Worm (Caenorhabditis elegans) whole organism, L2 larva: ENCODE data around the gene zmp-4.
A peak's percentile ranks its signal among the peaks of the same experiment; 100 is the strongest.

Experiments used
- C34F6.9 ChIP-seq: fragments of 150-350 bp; optimal IDR thresholded peaks from 2 replicates; lab custom pipeline; 2014; ENCODE audit warnings: missing biosample characterization, missing genetic modification characterization
- F13H6.1 ChIP-seq: sonication (generic microtip); optimal IDR thresholded peaks from 2 replicates; lab custom pipeline; 2016; ENCODE audit warnings: missing genetic modification characterization, missing compliant biosample characterization
- R02D3.7 ChIP-seq: fragments of 150-350 bp; optimal IDR thresholded peaks from 2 replicates; lab custom pipeline; 2014; ENCODE audit warnings: missing biosample characterization, missing genetic modification characterization
- Y55F3AM.14 ChIP-seq: fragments of 200-800 bp; sonication (Bioruptor generic); optimal IDR thresholded peaks from 2 replicates; lab custom pipeline; 2018; ENCODE audit warnings: mild to moderate bottlenecking, missing genetic modification characterization, missing compliant biosample characterization
- ZK546.5 ChIP-seq: sonication (generic microtip); optimal IDR thresholded peaks from 2 replicates; lab custom pipeline; 2017; ENCODE audit warnings: missing biosample characterization, missing genetic modification characterization
- alr-1 ChIP-seq: fragments of 150-350 bp; optimal IDR thresholded peaks from 2 replicates; lab custom pipeline; 2014; ENCODE audit warnings: missing biosample characterization, missing genetic modification characterization
- ceh-16 ChIP-seq: fragments of 150-350 bp; optimal IDR thresholded peaks from 2 replicates; lab custom pipeline; 2014; ENCODE audit warnings: missing biosample characterization, missing genetic modification characterization
- crh-2 ChIP-seq: sonication (generic microtip); optimal IDR thresholded peaks from 2 replicates; lab custom pipeline; 2017; ENCODE audit warnings: missing biosample characterization, missing genetic modification characterization
- dmd-4 ChIP-seq: sonication (generic microtip); optimal IDR thresholded peaks from 2 replicates; lab custom pipeline; 2017; ENCODE audit warnings: missing biosample characterization, missing genetic modification characterization
- elt-1 ChIP-seq: fragments of 150-350 bp; optimal IDR thresholded peaks from 2 replicates; lab custom pipeline; 2014; ENCODE audit warnings: missing biosample characterization, missing genetic modification characterization
- elt-3 ChIP-seq: sonication (generic microtip); optimal IDR thresholded peaks from 2 replicates; lab custom pipeline; 2017; ENCODE audit warnings: missing biosample characterization, missing genetic modification characterization
- gmeb-1 ChIP-seq: fragments of 150-350 bp; optimal IDR thresholded peaks from 2 replicates; lab custom pipeline; 2014; ENCODE audit warnings: missing biosample characterization, missing genetic modification characterization
- lin-11 ChIP-seq: fragments of 150-350 bp; sonication (generic microtip); optimal IDR thresholded peaks from 2 replicates; lab custom pipeline; 2014; ENCODE audit warnings: missing biosample characterization, missing genetic modification characterization, inconsistent platforms, mixed read lengths
- lin-39 ChIP-seq: fragments of 150-350 bp; optimal IDR thresholded peaks from 2 replicates; lab custom pipeline; 2014; ENCODE audit warnings: missing biosample characterization, missing genetic modification reagents, missing genetic modification characterization
- lsy-2 ChIP-seq, 2 experiments: fragments of 150-350 bp in 1 of 2; sonication (generic microtip) in 1 of 2; optimal IDR thresholded peaks; 2 replicates each; lab custom pipeline; 2014 to 2017; ENCODE audit warnings: missing biosample characterization in 2 of 2, missing genetic modification characterization in 2 of 2
- mab-5 ChIP-seq: fragments of 150-350 bp; optimal IDR thresholded peaks from 2 replicates; lab custom pipeline; 2014; ENCODE audit warnings: missing biosample characterization, missing genetic modification characterization
- mbf-1 ChIP-seq: sonication (generic microtip); optimal IDR thresholded peaks from 2 replicates; lab custom pipeline; 2017; ENCODE audit warnings: missing biosample characterization, missing genetic modification characterization
- mdl-1 ChIP-seq, 2 experiments: fragments of 150-350 bp in 1 of 2; sonication (generic microtip) in 1 of 2; optimal IDR thresholded peaks; 2 replicates each; lab custom pipeline; 2017; ENCODE audit warnings: missing biosample characterization in 2 of 2, missing genetic modification characterization in 2 of 2
- nhr-12 ChIP-seq: fragments of 150-350 bp; optimal IDR thresholded peaks from 2 replicates; lab custom pipeline; 2014; ENCODE audit warnings: missing biosample characterization, missing genetic modification characterization
- nhr-129 ChIP-seq: fragments of 150-350 bp; optimal IDR thresholded peaks from 2 replicates; lab custom pipeline; 2014; ENCODE audit warnings: missing biosample characterization, missing genetic modification characterization
- nhr-21 ChIP-seq: fragments of 150-350 bp; optimal IDR thresholded peaks from 2 replicates; lab custom pipeline; 2014; ENCODE audit warnings: missing biosample characterization, missing genetic modification characterization
- nhr-23 ChIP-seq: fragments of 150-350 bp; optimal IDR thresholded peaks from 2 replicates; lab custom pipeline; 2014; ENCODE audit warnings: missing biosample characterization, missing genetic modification reagents, missing genetic modification characterization
- nhr-237 ChIP-seq: fragments of 150-350 bp; optimal IDR thresholded peaks from 2 replicates; lab custom pipeline; 2014; ENCODE audit warnings: missing biosample characterization, missing genetic modification characterization
- nhr-6 ChIP-seq: fragments of 150-350 bp; optimal IDR thresholded peaks from 2 replicates; lab custom pipeline; 2014; ENCODE audit warnings: missing biosample characterization, missing genetic modification characterization
- nhr-77 ChIP-seq: fragments of 150-350 bp; optimal IDR thresholded peaks from 2 replicates; lab custom pipeline; 2014; ENCODE audit warnings: missing biosample characterization, missing genetic modification characterization
- peb-1 ChIP-seq: fragments of 150-350 bp; optimal IDR thresholded peaks from 2 replicates; lab custom pipeline; 2014; ENCODE audit warnings: missing biosample characterization, missing genetic modification characterization
- sma-3 ChIP-seq: sonication (generic microtip); optimal IDR thresholded peaks from 2 replicates; lab custom pipeline; 2016; ENCODE audit warnings: missing genetic modification reagents, missing genetic modification characterization, missing compliant biosample characterization
- snpc-4 ChIP-seq: fragments of 150-350 bp; optimal IDR thresholded peaks from 2 replicates; lab custom pipeline; 2014; ENCODE audit warnings: missing biosample characterization, missing genetic modification characterization
- unc-55 ChIP-seq: fragments of 150-350 bp; sonication (generic microtip); optimal IDR thresholded peaks from 3 replicates; lab custom pipeline; 2014; ENCODE audit warnings: missing biosample characterization, missing genetic modification reagents, missing genetic modification characterization
- unc-62 ChIP-seq: fragments of 150-350 bp; optimal IDR thresholded peaks from 2 replicates; lab custom pipeline; 2014; ENCODE audit warnings: missing biosample characterization, missing genetic modification reagents, missing genetic modification characterization
- zag-1 ChIP-seq: fragments of 150-350 bp; optimal IDR thresholded peaks from 2 replicates; lab custom pipeline; 2014; ENCODE audit warnings: missing biosample characterization, missing genetic modification characterization
- ztf-1 ChIP-seq: fragments of 200-800 bp; sonication (Bioruptor generic); conservative IDR thresholded peaks from 2 replicates; pipeline ENCODE4 v1.3.6; 2022; ENCODE audit warnings: missing genetic modification characterization, missing compliant biosample characterization
- ztf-11 ChIP-seq: sonication (generic microtip); optimal IDR thresholded peaks from 2 replicates; lab custom pipeline; 2017; ENCODE audit warnings: missing biosample characterization, missing genetic modification characterization
- ztf-4 ChIP-seq: fragments of 150-350 bp; optimal IDR thresholded peaks from 2 replicates; lab custom pipeline; 2014; ENCODE audit warnings: missing biosample characterization, missing genetic modification characterization

zmp-4 gene

DNA sequence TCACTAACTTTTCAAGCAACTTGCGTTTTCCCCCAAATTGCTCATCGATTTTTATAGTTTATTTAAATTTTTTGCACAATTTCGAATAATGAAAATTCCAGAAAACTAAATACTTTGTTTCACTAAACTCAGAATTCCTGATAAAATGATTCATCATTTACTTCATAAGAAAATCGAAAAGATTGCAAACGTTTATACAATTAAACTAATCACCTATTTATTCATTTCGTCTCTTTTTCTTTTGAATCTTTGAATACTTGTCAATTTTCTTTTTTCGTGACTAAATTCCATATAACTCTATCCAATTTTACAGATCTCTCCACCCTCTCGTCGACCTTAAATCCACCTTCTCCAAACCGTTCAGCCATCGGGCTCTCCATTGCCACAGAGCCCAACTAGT, 15.2 kb upstream of the zmp-4 start, which contains the start of gene C30G7.2:
Gene C30G7.2 (plus strand): TSS at position 301 of the 400 bp plus-strand sequence.
- TF ChIP-seq zag-1, result no peak
- TF ChIP-seq unc-62, result no peak
- no peak for TF ChIP-seq peb-1 (tag; lab: Kevin White, UChicago)
- TF ChIP-seq snpc-4, result no peak
- no peak for TF ChIP-seq elt-3
- no peak for TF ChIP-seq ceh-16 (tag; lab: Kevin White, UChicago)
- no peak for TF ChIP-seq gmeb-1
- no peak for TF ChIP-seq mab-5 (tag; lab: Kevin White, UChicago)
- TF ChIP-seq elt-1 (tag; lab: Kevin White, UChicago), result no peak
- no peak for TF ChIP-seq unc-55 (GFP tag; lab: Kevin White, UChicago)
- TF ChIP-seq ztf-4 (tag; lab: Kevin White, UChicago), result no peak
- TF ChIP-seq, all 48 proteins: peak for 0

- TF ChIP-seq elt-1 (tag; lab: Kevin White, UChicago) (no peak), nhr-23 (no peak), lsy-2 (tag; optimal IDR thresholded peaks at IDR 0.05; lab: Kevin White, UChicago) (no peak), nhr-237 (tag; lab: Kevin White, UChicago) (no peak), nhr-21 (tag; lab: Kevin White, UChicago) (no peak), sma-3 (GFP tag; lab: Kevin White, UChicago) (no peak), Y55F3AM.14 (GFP tag; lab: Kevin White, UChicago) (no peak), mdl-1 (tag; optimal IDR thresholded peaks at IDR 0.05; lab: Kevin White, UChicago) (no peak), lin-11 (tag; lab: Kevin White, UChicago) (no peak), elt-3 (no peak), ztf-11 (no peak), R02D3.7 (no peak), mab-5 (tag; lab: Kevin White, UChicago) (no peak), crh-2 (tag; lab: Kevin White, UChicago) (no peak), mbf-1 (tag; lab: Kevin White, UChicago) (no peak)
Observed at ce11 chrV:14933450-14934218, 12.2 kb upstream of the zmp-4 start.

DNA sequence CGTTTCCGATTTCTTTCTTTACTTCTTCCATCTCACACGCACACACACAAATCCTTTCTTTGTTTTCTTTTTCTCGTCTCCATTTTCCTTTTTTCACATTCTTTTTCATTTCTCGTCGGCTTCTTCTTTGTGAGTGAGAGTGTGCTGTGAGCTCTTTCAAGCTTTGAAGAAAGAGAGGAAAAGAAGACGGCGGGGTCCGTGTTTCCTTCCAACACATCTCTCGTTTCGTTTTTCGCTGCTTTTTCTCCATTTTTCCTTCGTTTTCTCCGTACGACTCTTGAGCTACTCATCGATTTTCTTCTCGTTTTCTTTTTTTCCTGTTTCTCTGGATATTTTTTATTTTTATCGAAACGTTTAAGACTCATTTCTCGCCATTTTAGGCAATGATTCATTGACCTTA, 8.8 kb upstream of the zmp-4 start:
- TF ChIP-seq crh-2 (tag; lab: Kevin White, UChicago), result peak; percentile 46
- TF ChIP-seq zag-1, result no peak
- no peak for TF ChIP-seq ceh-16 (tag; lab: Kevin White, UChicago)
- no peak for TF ChIP-seq gmeb-1
- no peak for TF ChIP-seq alr-1 (tag; lab: Kevin White, UChicago)
- TF ChIP-seq F13H6.1 (tag; lab: Kevin White, UChicago), result peak; percentile 7
- no peak for TF ChIP-seq R02D3.7
- peak; percentile 70 for TF ChIP-seq C34F6.9 (tag; lab: Kevin White, UChicago)
- no peak for TF ChIP-seq nhr-21 (tag; lab: Kevin White, UChicago)
- no peak for TF ChIP-seq nhr-77
- TF ChIP-seq ztf-1 (GFP tag; lab: Robert Waterston, UW), result no peak
- TF ChIP-seq unc-55 (GFP tag; lab: Kevin White, UChicago), result peak; percentile 93
- no peak for TF ChIP-seq mbf-1 (tag; lab: Kevin White, UChicago)
- TF ChIP-seq Y55F3AM.14 (GFP tag; lab: Kevin White, UChicago), result peak; percentile 3
- no peak for TF ChIP-seq nhr-12
- no peak for TF ChIP-seq dmd-4 (tag; lab: Kevin White, UChicago)
- peak in 1 of 2 experiments; percentile 31 for TF ChIP-seq lsy-2 (tag; optimal IDR thresholded peaks at IDR 0.05; lab: Kevin White, UChicago)
- no peak for TF ChIP-seq mab-5 (tag; lab: Kevin White, UChicago)
- TF ChIP-seq nhr-129 (tag; lab: Kevin White, UChicago), result peak; percentile 44

DNA sequence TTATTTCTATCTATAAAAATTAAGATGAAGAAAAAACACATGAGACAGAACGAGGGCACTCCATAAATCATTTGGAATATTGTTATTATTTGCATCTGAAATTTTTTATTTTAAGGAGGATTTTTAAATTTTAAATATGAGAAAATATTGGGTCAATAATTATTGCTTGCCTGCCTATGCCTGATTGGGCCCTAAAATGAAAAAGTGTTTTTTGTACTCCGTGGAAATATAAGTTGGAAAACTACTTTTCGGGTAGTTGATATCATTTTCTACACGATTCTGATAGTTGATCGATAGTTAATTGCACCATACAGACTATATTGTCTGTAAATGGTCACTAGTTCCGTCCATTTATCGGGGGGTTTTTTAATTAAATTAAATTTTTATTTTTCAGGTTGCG, 6.8 kb upstream of the zmp-4 start, which contains the start of gene srg-55:
Gene srg-55 (minus strand): TSS at position 101 of the 400 bp plus-strand sequence.
- TF ChIP-seq R02D3.7, result no peak

- TF ChIP-seq sma-3 (GFP tag; lab: Kevin White, UChicago) (no peak), elt-3 (no peak), nhr-6 (tag; lab: Kevin White, UChicago) (no peak), alr-1 (tag; lab: Kevin White, UChicago) (no peak), nhr-12 (no peak), ztf-1 (GFP tag; lab: Robert Waterston, UW) (no peak), ZK546.5 (tag; lab: Kevin White, UChicago) (no peak), lin-39 (no peak), nhr-237 (tag; lab: Kevin White, UChicago) (no peak)
Observed at ce11 chrV:14924104-14924503, 2.7 kb upstream of the zmp-4 start, which contains the start of gene srg-54. Gene srg-54, minus strand, starts transcription at chrV:14924204.
